Fruit fly (Drosophila melanogaster) whole organism, embryonic: ENCODE results near the gene Mlc2.

ENCODE experiments used
- B-H2 ChIP-seq: fragments of 200-800 bp; sonication (Bioruptor generic); optimal IDR thresholded peaks from 2 replicates; lab custom pipeline; 2018; ENCODE audit warnings: missing biosample characterization, mild to moderate bottlenecking, missing genetic modification characterization
- CG10321 ChIP-seq: fragments of 200-800 bp; sonication (Bioruptor generic); IDR thresholded peaks from 2 replicates; pipeline ENCODE4 v1.3.6; 2022; ENCODE audit warnings: missing biosample characterization, missing genetic modification characterization
- CG11696 ChIP-seq: fragments of 200-800 bp; sonication (Bioruptor generic); IDR thresholded peaks from 2 replicates; pipeline ENCODE4 v1.3.6; 2022; ENCODE audit warnings: missing biosample characterization, missing genetic modification characterization
- CG11723 ChIP-seq: fragments of 200-800 bp; sonication (Bioruptor generic); optimal IDR thresholded peaks from 2 replicates; lab custom pipeline; 2017; ENCODE audit warnings: missing biosample characterization, mild to moderate bottlenecking, missing genetic modification characterization
- CG12659 ChIP-seq: fragments of 200-800 bp; sonication (Bioruptor generic); optimal IDR thresholded peaks from 3 replicates; lab custom pipeline; 2017; ENCODE audit warnings: mild to moderate bottlenecking, missing biosample characterization, missing genetic modification reagents, missing genetic modification characterization
- CG1529 ChIP-seq: fragments of 200-800 bp; sonication (Bioruptor generic); optimal IDR thresholded peaks from 3 replicates; lab custom pipeline; 2018; ENCODE audit warnings: missing biosample characterization, missing genetic modification characterization
- CG1602 ChIP-seq: fragments of 200-800 bp; sonication (Bioruptor generic); optimal IDR thresholded peaks from 3 replicates; lab custom pipeline; 2016; ENCODE audit warnings: missing biosample characterization, missing genetic modification characterization
- CG18476 ChIP-seq: fragments of 200-800 bp; sonication (Bioruptor generic); optimal IDR thresholded peaks from 2 replicates; lab custom pipeline; 2016; ENCODE audit warnings: missing biosample characterization, mild to moderate bottlenecking, missing genetic modification characterization
- CG3163 ChIP-seq: fragments of 200-800 bp; sonication (Bioruptor generic); optimal IDR thresholded peaks from 3 replicates; lab custom pipeline; 2016; ENCODE audit warnings: missing biosample characterization, missing genetic modification characterization
- CG42726 ChIP-seq: fragments of 200-800 bp; sonication (Bioruptor generic); IDR thresholded peaks from 2 replicates; pipeline ENCODE4 v1.3.6; 2022; ENCODE audit warnings: missing biosample characterization, missing genetic modification characterization; ENCODE audit not compliant: partially characterized antibody
- CG4617 ChIP-seq: fragments of 200-800 bp; sonication (Bioruptor generic); optimal IDR thresholded peaks from 3 replicates; lab custom pipeline; 2016; ENCODE audit warnings: missing biosample characterization, missing genetic modification characterization, borderline replicate concordance
- CG6272 ChIP-seq: fragments of 200-800 bp; sonication (Bioruptor generic); IDR thresholded peaks from 2 replicates; pipeline ENCODE4 v1.3.6; 2022; ENCODE audit warnings: missing biosample characterization, missing genetic modification characterization
- CG6654 ChIP-seq: fragments of 200-800 bp; sonication (Bioruptor generic); optimal IDR thresholded peaks from 2 replicates; lab custom pipeline; 2017; ENCODE audit warnings: missing biosample characterization, mild to moderate bottlenecking, missing genetic modification characterization
- CG7556 ChIP-seq: fragments of 200-800 bp; sonication (Bioruptor generic); optimal IDR thresholded peaks from 2 replicates; lab custom pipeline; 2017; ENCODE audit warnings: missing biosample characterization, mild to moderate bottlenecking, missing genetic modification characterization
- CG7963 ChIP-seq: fragments of 200-800 bp; sonication (Bioruptor generic); IDR thresholded peaks from 3 replicates; pipeline ENCODE4 v1.3.6; 2022; ENCODE audit warnings: missing biosample characterization, missing genetic modification characterization; ENCODE audit not compliant: partially characterized antibody
- CG8281 ChIP-seq: fragments of 200-800 bp; sonication (Bioruptor generic); optimal IDR thresholded peaks from 2 replicates; lab custom pipeline; 2018; ENCODE audit warnings: missing biosample characterization, mild to moderate bottlenecking, missing genetic modification characterization, moderate library complexity
- CTCF ChIP-seq: fragments of 200-800 bp; sonication (Bioruptor generic); optimal IDR thresholded peaks from 2 replicates; lab custom pipeline; 2017; ENCODE audit warnings: missing biosample characterization, mild to moderate bottlenecking, missing genetic modification characterization, moderate library complexity
- GATAe ChIP-seq: fragments of 200-800 bp; sonication (Bioruptor generic); conservative IDR thresholded peaks from 2 replicates; pipeline ENCODE4 v1.3.6; 2022; ENCODE audit warnings: missing biosample characterization, missing genetic modification characterization
- H15 ChIP-seq: fragments of 200-800 bp; sonication (Bioruptor generic); IDR thresholded peaks from 3 replicates; pipeline ENCODE4 v1.3.6; 2022; ENCODE audit warnings: missing biosample characterization, missing genetic modification characterization
- H2.0 ChIP-seq: fragments of 200-800 bp; sonication (Bioruptor generic); IDR thresholded peaks from 2 replicates; pipeline ENCODE4 v1.3.6; 2022; ENCODE audit warnings: missing biosample characterization, missing genetic modification characterization
- HLH54F ChIP-seq: fragments of 200-800 bp; sonication (Bioruptor generic); optimal IDR thresholded peaks from 3 replicates; lab custom pipeline; 2016; ENCODE audit warnings: missing biosample characterization, missing genetic modification characterization
- Hey ChIP-seq: fragments of 200-800 bp; sonication (Bioruptor generic); optimal IDR thresholded peaks from 3 replicates; lab custom pipeline; 2018; ENCODE audit warnings: missing biosample characterization, mild to moderate bottlenecking, missing genetic modification characterization
- MESR4 ChIP-seq: fragments of 200-800 bp; sonication (Bioruptor generic); optimal IDR thresholded peaks from 2 replicates; lab custom pipeline; 2018; ENCODE audit warnings: missing biosample characterization, mild to moderate bottlenecking, missing genetic modification characterization, moderate library complexity
- MTF-1 ChIP-seq: fragments of 200-800 bp; sonication (Bioruptor generic); optimal IDR thresholded peaks from 2 replicates; lab custom pipeline; 2018; ENCODE audit warnings: missing biosample characterization, mild to moderate bottlenecking, missing genetic modification characterization, borderline replicate concordance
- Myb ChIP-seq: fragments of 200-800 bp; sonication (Bioruptor generic); optimal IDR thresholded peaks from 2 replicates; lab custom pipeline; 2016; ENCODE audit warnings: missing biosample characterization, missing genetic modification characterization
- NC2β ChIP-seq: fragments of 200-800 bp; sonication (Bioruptor generic); optimal IDR thresholded peaks from 2 replicates; lab custom pipeline; 2016; ENCODE audit warnings: missing biosample characterization, missing genetic modification characterization
- Nf-YA ChIP-seq: fragments of 200-800 bp; sonication (Bioruptor generic); IDR thresholded peaks from 2 replicates; pipeline ENCODE4 v1.3.6; 2022; ENCODE audit warnings: missing biosample characterization, missing genetic modification characterization
- NfI ChIP-seq: fragments of 200-800 bp; sonication (Bioruptor generic); optimal IDR thresholded peaks from 3 replicates; lab custom pipeline; 2018; ENCODE audit warnings: missing biosample characterization, mild to moderate bottlenecking, missing genetic modification characterization, moderate library complexity
- Oaz ChIP-seq: fragments of 200-800 bp; sonication (Bioruptor generic); IDR thresholded peaks from 2 replicates; pipeline ENCODE4 v1.3.6; 2022; ENCODE audit warnings: missing biosample characterization, missing genetic modification characterization
- Rx ChIP-seq: fragments of 200-800 bp; sonication (Bioruptor generic); IDR thresholded peaks from 2 replicates; pipeline ENCODE4 v1.3.6; 2022; ENCODE audit warnings: missing biosample characterization, missing genetic modification characterization
- Sox100B ChIP-seq: fragments of 200-800 bp; sonication (Bioruptor generic); optimal IDR thresholded peaks from 3 replicates; lab custom pipeline; 2018; ENCODE audit warnings: missing biosample characterization, mild to moderate bottlenecking, missing genetic modification characterization
- bbx ChIP-seq: fragments of 200-800 bp; sonication (Bioruptor generic); IDR thresholded peaks from 2 replicates; pipeline ENCODE4 v1.3.6; 2022; ENCODE audit warnings: missing biosample characterization, missing genetic modification characterization; ENCODE audit not compliant: partially characterized antibody
- bowl ChIP-seq: fragments of 200-800 bp; sonication (Bioruptor generic); IDR thresholded peaks from 2 replicates; pipeline ENCODE4 v1.3.6; 2022; ENCODE audit warnings: missing biosample characterization, missing genetic modification characterization
- crol ChIP-seq: fragments of 200-800 bp; sonication (Bioruptor generic); IDR thresholded peaks from 2 replicates; pipeline ENCODE4 v1.3.6; 2022; ENCODE audit warnings: missing biosample characterization, missing genetic modification characterization
- da ChIP-seq: fragments of 200-800 bp; sonication (Bioruptor generic); optimal IDR thresholded peaks from 2 replicates; lab custom pipeline; 2016; ENCODE audit warnings: missing biosample characterization, missing genetic modification characterization
- danr ChIP-seq: fragments of 200-800 bp; sonication (Bioruptor generic); IDR thresholded peaks from 2 replicates; pipeline ENCODE4 v1.3.6; 2022; ENCODE audit warnings: missing biosample characterization, missing genetic modification characterization
- dimm ChIP-seq: fragments of 200-800 bp; sonication (Bioruptor generic); IDR thresholded peaks from 2 replicates; pipeline ENCODE4 v1.3.6; 2022; ENCODE audit warnings: missing biosample characterization, missing genetic modification characterization
- dmrt99B ChIP-seq: fragments of 200-800 bp; sonication (Bioruptor generic); optimal IDR thresholded peaks from 2 replicates; lab custom pipeline; 2018; ENCODE audit warnings: missing biosample characterization, mild to moderate bottlenecking, missing genetic modification characterization, moderate library complexity
- dysf ChIP-seq: fragments of 200-800 bp; sonication (Bioruptor generic); IDR thresholded peaks from 3 replicates; pipeline ENCODE4 v1.3.6; 2022; ENCODE audit warnings: missing biosample characterization, missing genetic modification characterization
- eve ChIP-seq, 2 experiments: fragments of >200 bp; optimal IDR thresholded peaks; 2 replicates each; lab custom pipeline; 2017; ENCODE audit warnings: missing biosample characterization in 2 of 2, missing genetic modification characterization in 2 of 2
- ewg ChIP-seq: fragments of 200-800 bp; sonication (Bioruptor generic); optimal IDR thresholded peaks from 3 replicates; lab custom pipeline; 2017; ENCODE audit warnings: mild to moderate bottlenecking, missing biosample characterization, missing genetic modification reagents, missing genetic modification characterization
- fd102C ChIP-seq: fragments of 200-800 bp; sonication (Bioruptor generic); optimal IDR thresholded peaks from 2 replicates; lab custom pipeline; 2018; ENCODE audit warnings: missing biosample characterization, mild to moderate bottlenecking, missing genetic modification characterization, moderate library complexity
- gro ChIP-seq: fragments of 200-800 bp; sonication (Bioruptor generic); optimal IDR thresholded peaks from 2 replicates; lab custom pipeline; 2016; ENCODE audit warnings: missing biosample characterization, missing genetic modification characterization
- hb ChIP-seq: fragments of 200-800 bp; sonication (Bioruptor generic); IDR thresholded peaks from 3 replicates; pipeline ENCODE4 v1.3.6; 2022; ENCODE audit warnings: missing biosample characterization, missing genetic modification characterization; ENCODE audit not compliant: partially characterized antibody
- kah ChIP-seq: fragments of 200-800 bp; sonication (Bioruptor generic); optimal IDR thresholded peaks from 2 replicates; lab custom pipeline; 2018; ENCODE audit warnings: missing biosample characterization, mild to moderate bottlenecking, missing genetic modification characterization
- pan ChIP-seq, 4 experiments: fragments of >200 bp in 3 of 4; fragments of 200-800 bp in 1 of 4; sonication (Bioruptor generic) in 1 of 4; optimal IDR thresholded peaks in 3 of 4; IDR thresholded peaks in 1 of 4; 2 replicates each; pipeline versions ENCODE4 v1.3.6 to Lab custom; 2017 to 2022; ENCODE audit warnings: missing biosample characterization in 2 of 4, missing genetic modification characterization in 2 of 4, mixed read lengths in 1 of 4
- row ChIP-seq: fragments of 200-800 bp; sonication (Bioruptor generic); IDR thresholded peaks from 3 replicates; pipeline ENCODE4 v1.3.6; 2022; ENCODE audit warnings: missing biosample characterization, missing genetic modification characterization
- salm ChIP-seq: fragments of 200-800 bp; sonication (Bioruptor generic); optimal IDR thresholded peaks from 2 replicates; lab custom pipeline; 2018; ENCODE audit warnings: missing biosample characterization, mild to moderate bottlenecking, missing genetic modification characterization
- sd ChIP-seq: fragments of 200-800 bp; sonication (Bioruptor generic); optimal IDR thresholded peaks from 3 replicates; lab custom pipeline; 2018; ENCODE audit warnings: missing biosample characterization, mild to moderate bottlenecking, missing genetic modification characterization, moderate library complexity
- sens ChIP-seq: fragments of 200-800 bp; sonication (Bioruptor generic); peaks from one replicate; lab custom pipeline; 2016; ENCODE audit warnings: missing biosample characterization, missing genetic modification characterization
- slbo ChIP-seq: fragments of 200-800 bp; sonication (Bioruptor generic); IDR thresholded peaks from 2 replicates; pipeline ENCODE4 v1.3.6; 2022; ENCODE audit warnings: missing biosample characterization, missing genetic modification characterization
- slp2 ChIP-seq: fragments of 200-800 bp; sonication (Bioruptor generic); optimal IDR thresholded peaks from 2 replicates; lab custom pipeline; 2016; ENCODE audit warnings: missing biosample characterization, missing genetic modification characterization

Gene Mlc2

dm6 chr3R:30198793-30199192, 24.4 kb upstream of the Mlc2 start (continued):
- TF ChIP-seq bbx (GFP tag; lab: Robert Waterston, UW), result no peak
- no peak for TF ChIP-seq sens (GFP tag; lab: Kevin White, UChicago)
- peak; percentile 19 for TF ChIP-seq CG12659 (GFP tag; lab: Kevin White, UChicago)
- TF ChIP-seq NC2β (GFP tag; lab: Kevin White, UChicago), result no peak
- TF ChIP-seq H2.0 (GFP tag; lab: Robert Waterston, UW), result no peak
- TF ChIP-seq Sox100B (GFP tag; lab: Kevin White, UChicago), result no peak
- no peak for TF ChIP-seq CG7556 (GFP tag; lab: Kevin White, UChicago)
- TF ChIP-seq row (GFP tag; lab: Robert Waterston, UW), result no peak
- no peak for TF ChIP-seq MESR4 (GFP tag; lab: Kevin White, UChicago)
- TF ChIP-seq dimm (GFP tag; lab: Robert Waterston, UW), result no peak
- peak; percentile 12; the same call in 1 of the 3 replicates for TF ChIP-seq dysf (GFP tag; lab: Robert Waterston, UW)
- no peak for TF ChIP-seq danr (GFP tag; lab: Robert Waterston, UW)
- TF ChIP-seq CG18476 (GFP tag; lab: Kevin White, UChicago), result no peak
- TF ChIP-seq CG11723, result no peak
- TF ChIP-seq dmrt99B (tag; lab: Kevin White, UChicago), result no peak
- TF ChIP-seq GATAe, result no peak
- no peak for TF ChIP-seq pan (optimal IDR thresholded peaks at IDR 0.05; lab: Kevin White, UChicago)
- TF ChIP-seq pan (GFP tag; optimal IDR thresholded peaks at IDR 0.05 in 1 of 2, IDR thresholded peaks at IDR 0.05 in 1 of 2), result no peak
- TF ChIP-seq CG10321 (GFP tag; lab: Robert Waterston, UW), result no peak
- TF ChIP-seq da (GFP tag; lab: Kevin White, UChicago), result no peak
- TF ChIP-seq CG1602, result no peak
- TF ChIP-seq crol, result no peak
- TF ChIP-seq Rx (GFP tag; lab: Robert Waterston, UW), result no peak
- TF ChIP-seq CG8281 (tag; lab: Kevin White, UChicago), result no peak
- no peak for TF ChIP-seq ewg (GFP tag; lab: Kevin White, UChicago)
- TF ChIP-seq Myb (GFP tag; lab: Kevin White, UChicago), result no peak
- no peak for TF ChIP-seq kah (GFP tag; lab: Kevin White, UChicago)
- TF ChIP-seq gro (GFP tag; lab: Kevin White, UChicago), result no peak
- no peak for TF ChIP-seq H15
- TF ChIP-seq Hey (tag; lab: Kevin White, UChicago), result peak; percentile 32
- TF ChIP-seq sd, result no peak
- TF ChIP-seq CG1529, result no peak
- no peak for TF ChIP-seq Oaz (GFP tag; lab: Robert Waterston, UW)
- TF ChIP-seq HLH54F, result no peak
- no peak for TF ChIP-seq CTCF
- 0 out of 2 replicates have a peak, but pooled peaks have one; percentile 19 for TF ChIP-seq slbo (GFP tag; lab: Robert Waterston, UW)
- TF ChIP-seq bowl (GFP tag; lab: Robert Waterston, UW), result no peak
- TF ChIP-seq CG3163, result no peak
- TF ChIP-seq CG7963 (GFP tag; lab: Robert Waterston, UW), result no peak
- no peak for TF ChIP-seq slp2 (GFP tag; lab: Kevin White, UChicago)
- no peak for TF ChIP-seq Nf-YA
- no peak for TF ChIP-seq CG4617 (GFP tag; lab: Kevin White, UChicago)
- TF ChIP-seq salm (tag; lab: Kevin White, UChicago), result no peak
- TF ChIP-seq CG42726 (GFP tag; lab: Robert Waterston, UW), result no peak
- TF ChIP-seq eve (GFP tag; optimal IDR thresholded peaks at IDR 0.05; lab: Kevin White, UChicago), result no peak
- TF ChIP-seq CG6654, result no peak
- no peak for TF ChIP-seq CG11696 (GFP tag; lab: Robert Waterston, UW)
- peak; percentile 43 for TF ChIP-seq MTF-1
- no peak for TF ChIP-seq NfI (GFP tag; lab: Kevin White, UChicago)
- TF ChIP-seq B-H2 (GFP tag; lab: Kevin White, UChicago), result peak; percentile 62
- TF ChIP-seq hb (GFP tag; lab: Robert Waterston, UW), result no peak
- no peak for TF ChIP-seq fd102C (GFP tag; lab: Kevin White, UChicago)
- TF ChIP-seq CG6272 (GFP tag; lab: Robert Waterston, UW), result no peak
